Worm (Caenorhabditis elegans) whole organism, young adult: ENCODE data around the gene unc-42.

Experiments used
- B0035.1 ChIP-seq: sonication (generic microtip); optimal IDR thresholded peaks from 2 replicates; lab custom pipeline; 2016; ENCODE audit warnings: missing genetic modification characterization, mild to moderate bottlenecking, missing compliant biosample characterization, missing genotype, missing genetic modification reagents
- C06A6.2 ChIP-seq: fragments of 200-800 bp; sonication (Bioruptor generic); conservative IDR thresholded peaks from 2 replicates; pipeline ENCODE4 v1.3.6; 2022; ENCODE audit warnings: missing genetic modification characterization, missing compliant biosample characterization
- D2030.7 ChIP-seq: fragments of 200-800 bp; sonication (Bioruptor generic); IDR thresholded peaks from 2 replicates; pipeline ENCODE4 v1.3.6; 2022; ENCODE audit warnings: missing genetic modification reagents, missing genetic modification characterization, missing compliant biosample characterization
- F10E7.11 ChIP-seq: sonication (generic microtip); optimal IDR thresholded peaks from 2 replicates; lab custom pipeline; 2017; ENCODE audit warnings: mild to moderate bottlenecking, missing genetic modification characterization, moderate library complexity, missing compliant biosample characterization
- F23B12.7 ChIP-seq: sonication (generic microtip); optimal IDR thresholded peaks from 2 replicates; lab custom pipeline; 2017; ENCODE audit warnings: missing genetic modification characterization, mild to moderate bottlenecking, missing compliant biosample characterization, antibody characterized with exemption, moderate library complexity; ENCODE audit not compliant: insufficient read depth
- F37B4.10 ChIP-seq: fragments of 200-800 bp; sonication (Bioruptor generic); IDR thresholded peaks from 2 replicates; pipeline ENCODE4 v1.3.6; 2022; ENCODE audit warnings: missing genetic modification characterization, missing compliant biosample characterization
- F49E8.2 ChIP-seq: sonication (generic microtip); optimal IDR thresholded peaks from 3 replicates; lab custom pipeline; 2017; ENCODE audit warnings: missing genetic modification characterization, mild to moderate bottlenecking, missing compliant biosample characterization, antibody characterized with exemption, moderate library complexity; ENCODE audit not compliant: insufficient read depth
- F57A8.1 ChIP-seq: fragments of 200-800 bp; sonication (Bioruptor generic); optimal IDR thresholded peaks from 2 replicates; lab custom pipeline; 2018; ENCODE audit warnings: mild to moderate bottlenecking, missing genetic modification characterization, moderate library complexity, missing compliant biosample characterization
- K11D2.4 ChIP-seq: fragments of 200-800 bp; sonication (Bioruptor generic); IDR thresholded peaks from 2 replicates; pipeline ENCODE4 v1.3.6; 2022; ENCODE audit warnings: missing genetic modification reagents, missing genetic modification characterization, missing compliant biosample characterization
- K12H6.12 ChIP-seq: fragments of 200-800 bp; sonication (Bioruptor generic); optimal IDR thresholded peaks from 2 replicates; lab custom pipeline; 2018; ENCODE audit warnings: mild to moderate bottlenecking, missing genetic modification characterization, missing compliant biosample characterization
- Y53G8AR.9 ChIP-seq: fragments of 200-800 bp; sonication (Bioruptor generic); conservative IDR thresholded peaks from 2 replicates; pipeline ENCODE4 v1.3.6; 2022; ENCODE audit warnings: missing genetic modification reagents, missing genetic modification characterization, missing compliant biosample characterization
- Y95B8A.8 ChIP-seq: fragments of 200-800 bp; sonication (Bioruptor generic); IDR thresholded peaks from 2 replicates; pipeline ENCODE4 v1.3.6; 2022; ENCODE audit warnings: missing genetic modification reagents, missing genetic modification characterization, missing compliant biosample characterization
- ama-1 ChIP-seq, 3 experiments: fragments of 150-350 bp in 1 of 3; sonication (generic microtip) in 2 of 3; optimal IDR thresholded peaks; 2 replicates each; lab custom pipeline; 2014 to 2018; ENCODE audit warnings: missing biosample characterization in 2 of 3, missing genetic modification characterization in 2 of 3, missing genetic modification reagents in 2 of 3
- aptf-3 ChIP-seq: fragments of 200-800 bp; sonication (Bioruptor generic); IDR thresholded peaks from 2 replicates; pipeline ENCODE4 v1.3.6; 2022; ENCODE audit warnings: missing genetic modification characterization, missing compliant biosample characterization
- atf-7 ChIP-seq: sonication (generic microtip); optimal IDR thresholded peaks from 2 replicates; lab custom pipeline; 2017; ENCODE audit warnings: mild to moderate bottlenecking, missing genetic modification characterization, missing compliant biosample characterization
- ceh-100 ChIP-seq: fragments of 200-800 bp; sonication (Bioruptor generic); IDR thresholded peaks from 2 replicates; pipeline ENCODE4 v1.3.6; 2022; ENCODE audit warnings: missing genetic modification reagents, missing genetic modification characterization, missing compliant biosample characterization
- ceh-40 ChIP-seq: fragments of 200-800 bp; sonication (Bioruptor generic); IDR thresholded peaks from 2 replicates; pipeline ENCODE4 v1.3.6; 2022; ENCODE audit warnings: missing genetic modification characterization, missing compliant biosample characterization
- die-1 ChIP-seq: sonication (generic microtip); optimal IDR thresholded peaks from 2 replicates; lab custom pipeline; 2016; ENCODE audit warnings: missing genotype, mild to moderate bottlenecking, missing genetic modification characterization, missing compliant biosample characterization
- egrh-3 ChIP-seq: fragments of 200-800 bp; sonication (Bioruptor generic); IDR thresholded peaks from 2 replicates; pipeline ENCODE4 v1.3.6; 2022; ENCODE audit warnings: missing genetic modification reagents, missing genetic modification characterization, missing compliant biosample characterization
- hmg-1.2 ChIP-seq: fragments of 200-800 bp; sonication (Bioruptor generic); IDR thresholded peaks from 2 replicates; pipeline ENCODE4 v1.3.6; 2022; ENCODE audit warnings: missing genetic modification reagents, missing genetic modification characterization, missing compliant biosample characterization
- let-526 ChIP-seq: fragments of 200-800 bp; sonication (Bioruptor generic); IDR thresholded peaks from 2 replicates; pipeline ENCODE4 v1.3.6; 2022; ENCODE audit warnings: missing genetic modification reagents, missing genetic modification characterization, missing compliant biosample characterization
- madf-6 ChIP-seq: fragments of 200-800 bp; sonication (Bioruptor generic); IDR thresholded peaks from 2 replicates; pipeline ENCODE4 v1.3.6; 2022; ENCODE audit warnings: missing genetic modification reagents, missing genetic modification characterization, missing compliant biosample characterization
- mel-28 ChIP-seq: sonication (generic microtip); optimal IDR thresholded peaks from 2 replicates; lab custom pipeline; 2016; ENCODE audit warnings: borderline replicate concordance, mild to moderate bottlenecking, missing genetic modification characterization, missing compliant biosample characterization
- nfya-1 ChIP-seq: sonication (generic microtip); optimal IDR thresholded peaks from 2 replicates; lab custom pipeline; 2017; ENCODE audit warnings: antibody characterized with exemption, missing compliant biosample characterization, missing genetic modification characterization, borderline replicate concordance; ENCODE audit not compliant: insufficient read depth
- nhr-27 ChIP-seq: fragments of 200-800 bp; sonication (Bioruptor generic); optimal IDR thresholded peaks from 2 replicates; lab custom pipeline; 2018; ENCODE audit warnings: mild to moderate bottlenecking, missing genetic modification characterization, moderate library complexity, missing compliant biosample characterization
- nhr-90 ChIP-seq: sonication (generic microtip); optimal IDR thresholded peaks from 2 replicates; lab custom pipeline; 2016; ENCODE audit warnings: missing genotype, mild to moderate bottlenecking, missing genetic modification characterization, missing compliant biosample characterization
- pbrm-1 ChIP-seq: fragments of 200-800 bp; sonication (Bioruptor generic); IDR thresholded peaks from 2 replicates; pipeline ENCODE4 v1.3.6; 2022; ENCODE audit warnings: missing genetic modification reagents, missing genetic modification characterization, missing compliant biosample characterization
- sea-2 ChIP-seq: fragments of 200-800 bp; sonication (Bioruptor generic); IDR thresholded peaks from 2 replicates; pipeline ENCODE4 v1.3.6; 2022; ENCODE audit warnings: missing genetic modification characterization, missing compliant biosample characterization
- somi-1 ChIP-seq: fragments of 200-800 bp; sonication (Bioruptor generic); optimal IDR thresholded peaks from 2 replicates; lab custom pipeline; 2018; ENCODE audit warnings: mild to moderate bottlenecking, missing genetic modification characterization, missing compliant biosample characterization
- tbx-9 ChIP-seq: sonication (generic microtip); optimal IDR thresholded peaks from 2 replicates; lab custom pipeline; 2016; ENCODE audit warnings: borderline replicate concordance, missing genetic modification characterization, inconsistent platforms, missing compliant biosample characterization
- tlf-1 ChIP-seq: fragments of 200-800 bp; sonication (Bioruptor generic); optimal IDR thresholded peaks from 2 replicates; lab custom pipeline; 2018; ENCODE audit warnings: mild to moderate bottlenecking, missing genetic modification characterization, missing compliant biosample characterization
- zfh-2 ChIP-seq: fragments of 200-800 bp; sonication (Bioruptor generic); conservative IDR thresholded peaks from 2 replicates; pipeline ENCODE4 v1.3.6; 2022; ENCODE audit warnings: missing genetic modification reagents, missing genetic modification characterization, missing compliant biosample characterization
- zim-3 ChIP-seq: sonication (generic microtip); optimal IDR thresholded peaks from 2 replicates; lab custom pipeline; 2017; ENCODE audit warnings: mild to moderate bottlenecking, missing genetic modification characterization, moderate library complexity, missing compliant biosample characterization
- ztf-22 ChIP-seq: fragments of 200-800 bp; sonication (Bioruptor generic); optimal IDR thresholded peaks from 2 replicates; lab custom pipeline; 2018; ENCODE audit warnings: mild to moderate bottlenecking, missing genetic modification characterization, moderate library complexity, missing compliant biosample characterization
- ztf-25 ChIP-seq: fragments of 200-800 bp; sonication (Bioruptor generic); IDR thresholded peaks from 2 replicates; pipeline ENCODE4 v1.3.6; 2022; ENCODE audit warnings: missing genetic modification reagents, missing genetic modification characterization, missing compliant biosample characterization

Gene unc-42

DNA sequence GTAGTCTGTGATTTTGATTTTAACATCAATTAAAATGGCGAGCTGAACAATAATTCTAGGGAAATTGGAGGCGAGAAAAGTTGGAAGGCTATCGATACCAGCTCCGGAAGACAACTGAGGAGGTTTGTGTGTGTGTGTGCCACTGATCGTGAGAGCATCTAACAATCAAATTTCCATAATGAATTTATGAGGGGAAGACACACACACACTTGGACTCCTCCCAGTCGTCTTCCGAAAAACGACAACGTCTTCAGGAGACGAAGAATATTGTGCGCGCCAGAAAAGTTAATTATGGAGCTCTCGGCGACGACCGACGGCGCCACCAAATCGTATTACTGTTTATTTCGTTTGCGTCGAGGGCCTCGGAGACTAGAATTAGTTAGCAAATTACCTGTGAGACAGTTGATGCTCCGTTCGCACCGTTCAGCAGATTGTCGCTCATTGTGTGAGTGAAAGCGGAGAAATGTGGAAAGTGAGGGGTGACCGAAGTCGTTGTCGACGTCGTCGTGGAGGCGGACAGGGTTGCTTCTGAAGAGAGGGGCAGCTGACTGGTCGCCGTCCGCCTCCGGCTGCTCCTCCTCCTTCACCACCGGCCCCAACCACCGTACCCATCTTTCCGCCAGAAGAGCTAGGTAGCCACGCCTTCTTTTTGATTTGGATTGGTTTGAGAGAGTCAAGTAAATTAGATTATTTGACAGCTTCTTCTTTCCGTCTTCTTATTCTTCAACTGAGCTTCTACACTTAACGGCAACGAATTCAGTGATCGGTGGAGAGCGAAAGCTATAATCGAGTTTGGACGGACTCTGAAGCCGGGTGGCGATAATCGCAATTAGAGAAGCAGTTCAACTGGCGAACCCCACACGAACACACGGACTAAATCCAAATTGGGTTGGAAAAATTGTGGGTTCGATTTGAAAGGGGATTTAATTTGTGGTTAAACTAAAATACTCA lies at the start of gene unc-42:
Gene unc-42 (minus strand): TSS at position 564 of the 951 bp plus-strand sequence.
- TF ChIP-seq tlf-1 (GFP tag; lab: Kevin White, UChicago) (no peak), F37B4.10 (GFP tag; lab: Robert Waterston, UW) (no peak), Y95B8A.8 (GFP tag; lab: Robert Waterston, UW) (0 out of 2 replicates have a peak, but pooled peaks have one; percentile 12), ztf-22 (no peak), ama-1 (optimal IDR thresholded peaks at IDR 0.05; lab: Kevin White, UChicago) (no peak), ama-1 (GFP tag; optimal IDR thresholded peaks at IDR 0.05; lab: Kevin White, UChicago) (no peak), D2030.7 (no peak), F57A8.1 (no peak), F10E7.11 (tag; lab: Kevin White, UChicago) (no peak), somi-1 (GFP tag; lab: Kevin White, UChicago) (peak; percentile 17), tbx-9 (tag; lab: Kevin White, UChicago) (no peak), ceh-40 (GFP tag; lab: Robert Waterston, UW) (no peak), C06A6.2 (no peak), die-1 (tag; lab: Kevin White, UChicago) (no peak), nhr-27 (no peak), K12H6.12 (tag; lab: Kevin White, UChicago) (no peak), zfh-2 (GFP tag; lab: Robert Waterston, UW) (peak; percentile 98), B0035.1 (tag; lab: Kevin White, UChicago) (no peak), K11D2.4 (GFP tag; lab: Robert Waterston, UW) (no peak), egrh-3 (GFP tag; lab: Robert Waterston, UW) (peak; percentile 81), nfya-1 (tag; lab: Kevin White, UChicago) (no peak), pbrm-1 (GFP tag; lab: Robert Waterston, UW) (no peak), sea-2 (0 out of 2 replicates have a peak, but pooled peaks have one; percentile 38)
- TF ChIP-seq, all 124 proteins: peak for 5

DNA sequence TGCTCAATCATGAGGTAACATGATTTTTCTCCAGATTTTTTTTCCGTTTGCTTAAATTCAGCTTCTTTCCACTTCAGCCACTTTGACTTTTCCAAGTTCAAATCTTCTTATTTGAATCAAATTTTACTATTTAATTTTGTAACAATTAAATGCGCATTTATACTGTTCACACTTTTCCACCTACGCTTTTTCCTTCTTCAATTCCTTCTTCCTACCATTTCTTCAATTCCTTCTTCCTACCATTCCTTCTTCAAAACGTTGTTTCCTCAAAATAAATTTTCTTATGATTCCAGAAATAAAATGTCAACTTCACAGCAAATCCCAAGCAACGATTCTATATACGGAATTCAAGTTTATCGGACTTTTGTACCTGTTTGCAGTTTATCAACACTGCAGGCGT lies 47.2 kb upstream of the unc-42 start, which contains the start of gene sru-31:
Gene sru-31 (plus strand): TSS at position 301 of the 400 bp plus-strand sequence.
- TF ChIP-seq mel-28 (tag; lab: Kevin White, UChicago) = no peak
- no peak for TF ChIP-seq madf-6
- no peak for TF ChIP-seq nhr-90
- TF ChIP-seq let-526 (GFP tag; lab: Robert Waterston, UW) = no peak
- no peak for TF ChIP-seq egrh-3 (GFP tag; lab: Robert Waterston, UW)

DNA sequence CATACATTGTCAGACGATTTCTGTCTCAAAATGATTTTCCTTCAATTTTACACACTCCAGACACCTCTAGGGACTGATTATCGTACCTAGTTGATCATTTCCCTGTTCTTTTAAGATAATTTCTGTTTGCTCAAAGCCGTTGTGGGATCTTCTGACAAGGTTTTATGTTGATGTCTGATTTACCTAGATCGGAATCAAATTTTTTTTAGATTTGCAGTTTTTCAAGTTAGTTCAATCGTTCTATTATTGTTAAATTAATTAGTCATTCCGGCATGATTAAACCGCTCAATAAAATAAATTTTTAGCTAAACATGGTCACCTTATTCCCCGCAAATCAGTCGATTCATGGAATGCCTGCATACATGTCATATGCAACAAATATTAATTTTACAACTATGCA lies 44.3 kb upstream of the unc-42 start, which contains the start of gene sru-30:
Gene sru-30 (plus strand): TSS at position 301 of the 400 bp plus-strand sequence.
- TF ChIP-seq F49E8.2 (tag; lab: Kevin White, UChicago) (no peak), aptf-3 (GFP tag; lab: Robert Waterston, UW) (no peak), ztf-25 (GFP tag; lab: Robert Waterston, UW) (no peak), hmg-1.2 (no peak), Y53G8AR.9 (GFP tag; lab: Robert Waterston, UW) (no peak), ceh-100 (GFP tag; lab: Robert Waterston, UW) (no peak), zim-3 (tag; lab: Kevin White, UChicago) (no peak), C06A6.2 (no peak), atf-7 (no peak), nhr-27 (no peak), F23B12.7 (tag; lab: Kevin White, UChicago) (no peak), Y95B8A.8 (GFP tag; lab: Robert Waterston, UW) (no peak)
